Fruit fly (Drosophila melanogaster) whole organism, embryonic: Measurements from ENCODE around the gene dati.
A peak's percentile ranks its signal among the peaks of the same experiment; 100 is the strongest.

ENCODE experiments used
- Abd-B ChIP-seq: fragments of 200-800 bp; sonication (Bioruptor generic); optimal IDR thresholded peaks from 2 replicates; lab custom pipeline; 2018; ENCODE audit warnings: missing biosample characterization, mild to moderate bottlenecking, missing genetic modification characterization, moderate library complexity
- BEAF-32 ChIP-seq: fragments of 200-800 bp; sonication (Bioruptor generic); optimal IDR thresholded peaks from 3 replicates; lab custom pipeline; 2017; ENCODE audit warnings: missing biosample characterization, missing genetic modification characterization, mild to moderate bottlenecking, moderate library complexity, missing genetic modification reagents
- Bteb2 ChIP-seq: fragments of 200-800 bp; sonication (Bioruptor generic); optimal IDR thresholded peaks from 2 replicates; lab custom pipeline; 2016; ENCODE audit warnings: missing biosample characterization, missing genetic modification characterization
- CG11560 ChIP-seq: fragments of 200-800 bp; sonication (Bioruptor generic); IDR thresholded peaks from 3 replicates; pipeline ENCODE4 v1.3.6; 2022; ENCODE audit warnings: missing biosample characterization, missing genetic modification characterization
- CG12219 ChIP-seq: fragments of 200-800 bp; sonication (Bioruptor generic); optimal IDR thresholded peaks from 3 replicates; lab custom pipeline; 2018; ENCODE audit warnings: missing biosample characterization, mild to moderate bottlenecking, missing genetic modification characterization
- CG13624 ChIP-seq: fragments of 200-800 bp; sonication (Bioruptor generic); optimal IDR thresholded peaks from 2 replicates; lab custom pipeline; 2016; ENCODE audit warnings: missing biosample characterization, missing genetic modification characterization
- CG16813 ChIP-seq: fragments of 200-800 bp; sonication (Bioruptor generic); IDR thresholded peaks from 3 replicates; pipeline ENCODE4 v1.3.6; 2022; ENCODE audit warnings: missing biosample characterization, missing genetic modification characterization; ENCODE audit not compliant: partially characterized antibody
- CG1792 ChIP-seq: fragments of 200-800 bp; sonication (Bioruptor generic); optimal IDR thresholded peaks from 2 replicates; lab custom pipeline; 2016; ENCODE audit warnings: missing biosample characterization, missing genetic modification characterization
- CG18011 ChIP-seq: fragments of 200-800 bp; sonication (Bioruptor generic); optimal IDR thresholded peaks from 2 replicates; lab custom pipeline; 2017; ENCODE audit warnings: missing biosample characterization, missing genetic modification characterization, mild to moderate bottlenecking, moderate library complexity, missing genotype
- CG18599 ChIP-seq: fragments of 200-800 bp; sonication (Bioruptor generic); optimal IDR thresholded peaks from 3 replicates; lab custom pipeline; 2017; ENCODE audit warnings: missing biosample characterization, missing genetic modification characterization, mild to moderate bottlenecking, moderate library complexity, missing genetic modification reagents
- CG30403 ChIP-seq: fragments of 200-800 bp; sonication (Bioruptor generic); optimal IDR thresholded peaks from 3 replicates; lab custom pipeline; 2016; ENCODE audit warnings: missing biosample characterization, missing genetic modification characterization
- CG30431 ChIP-seq: fragments of 200-800 bp; sonication (Bioruptor generic); optimal IDR thresholded peaks from 2 replicates; lab custom pipeline; 2017; ENCODE audit warnings: missing biosample characterization, missing genetic modification characterization
- CG31224 ChIP-seq: fragments of 200-800 bp; sonication (Bioruptor generic); IDR thresholded peaks from 2 replicates; pipeline ENCODE4 v1.3.6; 2022; ENCODE audit warnings: missing biosample characterization, missing genetic modification characterization
- CG3726 ChIP-seq: fragments of 200-800 bp; sonication (Bioruptor generic); IDR thresholded peaks from 3 replicates; pipeline ENCODE4, ENCODE4 v1.3.6; 2022; ENCODE audit warnings: missing biosample characterization, missing genetic modification characterization
- CG42726 ChIP-seq: fragments of 200-800 bp; sonication (Bioruptor generic); IDR thresholded peaks from 2 replicates; pipeline ENCODE4 v1.3.6; 2022; ENCODE audit warnings: missing biosample characterization, missing genetic modification characterization; ENCODE audit not compliant: partially characterized antibody
- CG6272 ChIP-seq: fragments of 200-800 bp; sonication (Bioruptor generic); IDR thresholded peaks from 2 replicates; pipeline ENCODE4 v1.3.6; 2022; ENCODE audit warnings: missing biosample characterization, missing genetic modification characterization
- CG6765 ChIP-seq: fragments of 200-800 bp; sonication (Bioruptor generic); optimal IDR thresholded peaks from 3 replicates; lab custom pipeline; 2017; ENCODE audit warnings: missing biosample characterization, mild to moderate bottlenecking, missing genetic modification characterization
- CG7357 ChIP-seq: fragments of 200-800 bp; sonication (Bioruptor generic); IDR thresholded peaks from 3 replicates; pipeline ENCODE4 v1.3.6; 2022; ENCODE audit warnings: missing biosample characterization, missing genetic modification characterization
- CG7745 ChIP-seq: fragments of 200-800 bp; sonication (Bioruptor generic); optimal IDR thresholded peaks from 2 replicates; lab custom pipeline; 2018; ENCODE audit warnings: missing biosample characterization, mild to moderate bottlenecking, missing genetic modification characterization, moderate library complexity
- CG9215 ChIP-seq: fragments of 200-800 bp; sonication (Bioruptor generic); IDR thresholded peaks from 2 replicates; pipeline ENCODE4 v1.3.6; 2022; ENCODE audit warnings: missing biosample characterization, missing genetic modification characterization
- CG9437 ChIP-seq: fragments of 200-800 bp; sonication (Bioruptor generic); optimal IDR thresholded peaks from 2 replicates; lab custom pipeline; 2018; ENCODE audit warnings: missing biosample characterization, mild to moderate bottlenecking, missing genetic modification characterization
- CG9817 ChIP-seq: fragments of 200-800 bp; sonication (Bioruptor generic); optimal IDR thresholded peaks from 2 replicates; lab custom pipeline; 2018; ENCODE audit warnings: missing biosample characterization, mild to moderate bottlenecking, missing genetic modification characterization, moderate library complexity
- CG9932 ChIP-seq: fragments of 200-800 bp; sonication (Bioruptor generic); IDR thresholded peaks from 2 replicates; pipeline ENCODE4 v1.3.6; 2022; ENCODE audit warnings: missing biosample characterization, missing genetic modification characterization
- CTCF ChIP-seq: fragments of 200-800 bp; sonication (Bioruptor generic); optimal IDR thresholded peaks from 2 replicates; lab custom pipeline; 2017; ENCODE audit warnings: missing biosample characterization, mild to moderate bottlenecking, missing genetic modification characterization, moderate library complexity
- D19B ChIP-seq: fragments of 200-800 bp; sonication (Bioruptor generic); optimal IDR thresholded peaks from 2 replicates; lab custom pipeline; 2017; ENCODE audit warnings: missing biosample characterization, mild to moderate bottlenecking, missing genetic modification characterization
- Eip74EF ChIP-seq, 2 experiments: fragments of 200-800 bp in 1 of 2; fragments of >200 bp in 1 of 2; sonication (Bioruptor generic) in 1 of 2; optimal IDR thresholded peaks; 2 replicates each; lab custom pipeline; 2017 to 2019; ENCODE audit warnings: missing biosample characterization in 2 of 2, missing genetic modification characterization in 2 of 2, mild to moderate bottlenecking in 1 of 2, moderate library complexity in 1 of 2
- Ets97D ChIP-seq: fragments of 200-800 bp; sonication (Bioruptor generic); optimal IDR thresholded peaks from 3 replicates; lab custom pipeline; 2016; ENCODE audit warnings: missing biosample characterization, missing genetic modification characterization
- Fer3 ChIP-seq: fragments of 200-800 bp; sonication (Bioruptor generic); optimal IDR thresholded peaks from 2 replicates; lab custom pipeline; 2018; ENCODE audit warnings: missing biosample characterization, mild to moderate bottlenecking, missing genetic modification characterization, moderate library complexity
- Jarid2 ChIP-seq: fragments of 200-800 bp; sonication (Bioruptor generic); optimal IDR thresholded peaks from 3 replicates; lab custom pipeline; 2017; ENCODE audit warnings: mild to moderate bottlenecking, missing biosample characterization, missing genetic modification reagents, missing genetic modification characterization
- MTF-1 ChIP-seq: fragments of 200-800 bp; sonication (Bioruptor generic); optimal IDR thresholded peaks from 2 replicates; lab custom pipeline; 2018; ENCODE audit warnings: missing biosample characterization, mild to moderate bottlenecking, missing genetic modification characterization, borderline replicate concordance
- NFAT ChIP-seq: fragments of 200-800 bp; sonication (Bioruptor generic); IDR thresholded peaks from 2 replicates; pipeline ENCODE4 v1.3.6; 2022; ENCODE audit warnings: missing biosample characterization, missing genetic modification characterization
- Oli ChIP-seq: fragments of 200-800 bp; sonication (Bioruptor generic); optimal IDR thresholded peaks from 2 replicates; lab custom pipeline; 2018; ENCODE audit warnings: missing biosample characterization, mild to moderate bottlenecking, missing genetic modification characterization, moderate library complexity
- Side ChIP-seq: fragments of 200-800 bp; sonication (Bioruptor generic); optimal IDR thresholded peaks from 2 replicates; lab custom pipeline; 2016; ENCODE audit warnings: missing biosample characterization, missing genetic modification characterization
- TFAM ChIP-seq: fragments of 200-800 bp; sonication (Bioruptor generic); optimal IDR thresholded peaks from 2 replicates; lab custom pipeline; 2017; ENCODE audit warnings: missing biosample characterization, missing genetic modification characterization, inconsistent platforms
- Vsx1 ChIP-seq: fragments of 200-800 bp; sonication (Bioruptor generic); optimal IDR thresholded peaks from 2 replicates; lab custom pipeline; 2017; ENCODE audit warnings: missing biosample characterization, mild to moderate bottlenecking, missing genetic modification characterization, missing genetic modification reagents
- YL-1 ChIP-seq: fragments of 200-800 bp; sonication (Bioruptor generic); optimal IDR thresholded peaks from 3 replicates; lab custom pipeline; 2017; ENCODE audit warnings: missing biosample characterization, mild to moderate bottlenecking, missing genetic modification characterization
- ara ChIP-seq: fragments of 200-800 bp; sonication (Bioruptor generic); IDR thresholded peaks from 2 replicates; pipeline ENCODE4 v1.3.6; 2022; ENCODE audit warnings: missing biosample characterization, missing genetic modification characterization
- dmrt99B ChIP-seq: fragments of 200-800 bp; sonication (Bioruptor generic); optimal IDR thresholded peaks from 2 replicates; lab custom pipeline; 2018; ENCODE audit warnings: missing biosample characterization, mild to moderate bottlenecking, missing genetic modification characterization, moderate library complexity
- fd3F ChIP-seq: fragments of 200-800 bp; sonication (Bioruptor generic); optimal IDR thresholded peaks from 2 replicates; lab custom pipeline; 2018; ENCODE audit warnings: missing biosample characterization, mild to moderate bottlenecking, missing genetic modification characterization, moderate library complexity
- fd96Cb ChIP-seq: fragments of 200-800 bp; sonication (Bioruptor generic); optimal IDR thresholded peaks from 2 replicates; lab custom pipeline; 2018; ENCODE audit warnings: missing biosample characterization, mild to moderate bottlenecking, missing genetic modification characterization, moderate library complexity
- gem ChIP-seq: fragments of 200-800 bp; sonication (Bioruptor generic); optimal IDR thresholded peaks from 2 replicates; lab custom pipeline; 2019; ENCODE audit warnings: missing biosample characterization, mild to moderate bottlenecking, missing genetic modification characterization, moderate library complexity
- grau ChIP-seq: fragments of 200-800 bp; optimal IDR thresholded peaks from 3 replicates; lab custom pipeline; 2019; ENCODE audit warnings: missing biosample characterization, mild to moderate bottlenecking, missing genetic modification characterization, moderate library complexity
- jumu ChIP-seq: fragments of 200-800 bp; sonication (Bioruptor generic); optimal IDR thresholded peaks from 3 replicates; lab custom pipeline; 2016; ENCODE audit warnings: missing biosample characterization, missing genetic modification characterization
- mirr ChIP-seq: fragments of 200-800 bp; sonication (Bioruptor generic); optimal IDR thresholded peaks from 3 replicates; lab custom pipeline; 2018; ENCODE audit warnings: missing biosample characterization, mild to moderate bottlenecking, missing genetic modification characterization
- oc ChIP-seq: fragments of 200-800 bp; sonication (Bioruptor generic); optimal IDR thresholded peaks from 2 replicates; lab custom pipeline; 2018; ENCODE audit warnings: missing biosample characterization, mild to moderate bottlenecking, missing genetic modification characterization, moderate library complexity
- pho ChIP-seq: fragments of 200-800 bp; sonication (Bioruptor generic); optimal IDR thresholded peaks from 2 replicates; lab custom pipeline; 2016; ENCODE audit warnings: missing biosample characterization, missing genetic modification characterization
- ranshi ChIP-seq: fragments of 200-800 bp; sonication (Bioruptor generic); IDR thresholded peaks from 2 replicates; pipeline ENCODE4 v1.3.6; 2022; ENCODE audit warnings: missing biosample characterization, missing genetic modification characterization
- row ChIP-seq: fragments of 200-800 bp; sonication (Bioruptor generic); IDR thresholded peaks from 3 replicates; pipeline ENCODE4 v1.3.6; 2022; ENCODE audit warnings: missing biosample characterization, missing genetic modification characterization
- sens-2 ChIP-seq: fragments of 200-800 bp; sonication (Bioruptor generic); IDR thresholded peaks from 2 replicates; pipeline ENCODE4 v1.3.6; 2022; ENCODE audit warnings: missing biosample characterization, missing genetic modification characterization
- sug ChIP-seq: fragments of 200-800 bp; optimal IDR thresholded peaks from 2 replicates; lab custom pipeline; 2019; ENCODE audit warnings: missing biosample characterization, mild to moderate bottlenecking, missing genetic modification characterization, moderate library complexity
- tin ChIP-seq: fragments of 200-800 bp; sonication (Bioruptor generic); optimal IDR thresholded peaks from 3 replicates; lab custom pipeline; 2016; ENCODE audit warnings: missing biosample characterization, missing genetic modification characterization
- zf30C ChIP-seq: fragments of 200-800 bp; sonication (Bioruptor generic); optimal IDR thresholded peaks from 3 replicates; lab custom pipeline; 2018; ENCODE audit warnings: missing biosample characterization, mild to moderate bottlenecking, missing genetic modification characterization

dati gene

DNA sequence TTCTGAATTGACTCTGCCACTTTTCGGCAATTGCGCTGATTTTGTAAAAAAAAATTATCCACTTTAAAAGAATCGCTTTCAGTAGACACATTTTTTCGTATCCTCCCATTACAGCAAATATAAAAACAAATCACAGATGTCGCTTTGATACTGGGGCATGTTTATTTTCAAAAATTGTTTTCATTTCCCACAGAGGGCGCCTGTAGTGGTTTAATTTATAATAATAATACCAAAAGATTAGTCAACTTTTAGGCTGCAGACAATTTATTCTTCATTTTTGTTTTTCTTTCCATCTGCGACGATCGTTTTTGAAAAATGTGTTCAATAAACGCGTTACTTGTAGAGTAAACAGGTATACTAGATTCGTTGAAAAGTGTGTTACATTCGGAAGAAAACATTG lies 11.4 kb upstream of the dati start (continued):
- no peak for TF ChIP-seq Bteb2
- TF ChIP-seq sens-2 = no peak
- no peak for TF ChIP-seq CG7745 (tag; lab: Kevin White, UChicago)
- TF ChIP-seq CG9215 (GFP tag; lab: Robert Waterston, UW) = no peak
- no peak for TF ChIP-seq D19B (GFP tag; lab: Kevin White, UChicago)
- no peak for TF ChIP-seq fd96Cb
- TF ChIP-seq grau (tag; lab: Kevin White, UChicago) = peak; percentile 56
- TF ChIP-seq Abd-B (GFP tag; lab: Kevin White, UChicago) = no peak
- TF ChIP-seq Jarid2 (GFP tag; lab: Kevin White, UChicago) = peak; percentile 24
- TF ChIP-seq Eip74EF (GFP tag; optimal IDR thresholded peaks at IDR 0.05; lab: Kevin White, UChicago) = no peak
- TF ChIP-seq dmrt99B (tag; lab: Kevin White, UChicago) = peak; percentile 39
- no peak for TF ChIP-seq jumu (GFP tag; lab: Kevin White, UChicago)
- TF ChIP-seq CG16813 (GFP tag; lab: Robert Waterston, UW) = no peak
- no peak for TF ChIP-seq CG12219 (GFP tag; lab: Kevin White, UChicago)
- TF ChIP-seq zf30C (GFP tag; lab: Kevin White, UChicago) = no peak
- TF ChIP-seq CG31224 = no peak
- no peak for TF ChIP-seq CG11560
- TF ChIP-seq Fer3 = peak; percentile 47
- TF ChIP-seq CG9817 (tag; lab: Kevin White, UChicago) = no peak
- TF ChIP-seq mirr (GFP tag; lab: Kevin White, UChicago) = no peak
- no peak for TF ChIP-seq CG18011 (GFP tag; lab: Kevin White, UChicago)
- TF ChIP-seq Oli = no peak
- TF ChIP-seq CG1792 (GFP tag; lab: Kevin White, UChicago) = no peak
- no peak for TF ChIP-seq CG6272
- no peak for TF ChIP-seq ara
- TF ChIP-seq MTF-1 (GFP tag; lab: Kevin White, UChicago) = peak; percentile 75
- peak; percentile 43 for TF ChIP-seq sug (tag; lab: Kevin White, UChicago)
- TF ChIP-seq TFAM = no peak
- TF ChIP-seq CG13624 (GFP tag; lab: Kevin White, UChicago) = peak; percentile 13
- TF ChIP-seq gem (tag; lab: Kevin White, UChicago) = peak; percentile 52
- no peak for TF ChIP-seq CG6765
- no peak for TF ChIP-seq row (GFP tag; lab: Robert Waterston, UW)
- no peak for TF ChIP-seq CG42726 (GFP tag; lab: Robert Waterston, UW)
- TF ChIP-seq CG7357 (GFP tag; lab: Robert Waterston, UW) = no peak
- TF ChIP-seq tin = peak; percentile 30
- TF ChIP-seq pho (GFP tag; lab: Kevin White, UChicago) = no peak
- TF ChIP-seq CG3726 (GFP tag; lab: Robert Waterston, UW) = no peak
- TF ChIP-seq ranshi (GFP tag; lab: Robert Waterston, UW) = no peak
- TF ChIP-seq BEAF-32 (GFP tag; lab: Kevin White, UChicago) = no peak
- peak; percentile 48 for TF ChIP-seq Ets97D (GFP tag; lab: Kevin White, UChicago)
- no peak for TF ChIP-seq CG18599 (GFP tag; lab: Kevin White, UChicago)
- TF ChIP-seq Side (GFP tag; lab: Kevin White, UChicago) = peak; percentile 4
- TF ChIP-seq CG30403 = peak; percentile 43
- peak; percentile 6 for TF ChIP-seq fd3F
- TF ChIP-seq oc (tag; lab: Kevin White, UChicago) = no peak
- peak; percentile 99 for TF ChIP-seq CTCF
- no peak for TF ChIP-seq YL-1
- TF ChIP-seq CG9932 = no peak
- TF ChIP-seq CG9437 (GFP tag; lab: Kevin White, UChicago) = no peak
- TF ChIP-seq NFAT (GFP tag; lab: Robert Waterston, UW) = no peak
- no peak for TF ChIP-seq CG30431 (GFP tag; lab: Kevin White, UChicago)
- no peak for TF ChIP-seq Vsx1 (GFP tag; lab: Kevin White, UChicago)
